Fruit fly (Drosophila melanogaster): Measurements from ENCODE around the gene CG31313.

DNA sequence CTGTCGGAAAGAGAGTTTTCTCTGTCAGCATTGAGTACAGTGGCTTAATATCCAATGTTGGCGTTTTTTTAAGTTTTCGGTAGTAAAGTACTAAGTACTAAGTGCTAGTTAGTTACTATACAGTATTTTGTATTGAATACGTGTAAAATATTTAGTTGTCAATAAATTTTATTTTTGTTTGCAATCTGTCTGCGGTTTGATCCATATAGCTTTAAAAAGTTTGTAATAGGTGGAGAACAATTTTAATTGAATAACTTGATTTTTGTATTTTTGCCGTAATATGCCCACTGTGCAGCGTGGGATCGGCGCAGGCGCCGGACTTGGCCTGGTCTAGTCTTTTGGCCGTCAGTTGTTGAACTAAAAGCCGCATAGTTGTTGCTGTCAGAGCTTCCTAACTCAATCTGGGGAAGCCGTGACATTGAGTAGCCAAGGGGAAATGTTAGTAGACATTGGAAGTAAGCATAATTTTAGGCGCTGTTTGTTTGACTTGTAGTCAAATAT lies 8.8 kb downstream of the CG31313 start:
- TF ChIP-seq Pif1B (GFP tag; optimal IDR thresholded peaks at IDR 0.05) (peak; percentile 46), Snoo (tag; optimal IDR thresholded peaks at IDR 0.05) (peak; percentile 63), rn (GFP tag; IDR thresholded peaks at IDR 0.05) (peak; percentile 61), CG4496 (GFP tag; IDR thresholded peaks at IDR 0.05) (peak; percentile 78; the same call in 2 of the 3 replicates), CG17806 (tag; optimal IDR thresholded peaks at IDR 0.05) (peak; percentile 59), CG12605 (GFP tag; IDR thresholded peaks at IDR 0.05) (0 out of 2 replicates have a peak, but pooled peaks have one; percentile 30), CG10348 (GFP tag; IDR thresholded peaks at IDR 0.05) (peak; percentile 51), CG8301 (tag; optimal IDR thresholded peaks at IDR 0.05) (peak; percentile 82)
